Fruit fly (Drosophila melanogaster) whole organism, embryonic: ENCODE results near the gene lectin-37Db.

Source experiments
- ATbp ChIP-seq: fragments of 200-800 bp; sonication (Bioruptor generic); optimal IDR thresholded peaks from 2 replicates; lab custom pipeline; 2017; ENCODE audit warnings: missing biosample characterization, mild to moderate bottlenecking, missing genetic modification characterization, missing genetic modification reagents
- Abd-B ChIP-seq: fragments of 200-800 bp; sonication (Bioruptor generic); optimal IDR thresholded peaks from 2 replicates; lab custom pipeline; 2018; ENCODE audit warnings: missing biosample characterization, mild to moderate bottlenecking, missing genetic modification characterization, moderate library complexity
- Aef1 ChIP-seq: fragments of 200-800 bp; sonication (Bioruptor generic); IDR thresholded peaks from 3 replicates; pipeline ENCODE4 v1.3.6; 2022; ENCODE audit warnings: missing biosample characterization, missing genetic modification characterization
- CG10267 ChIP-seq: fragments of 200-800 bp; sonication (Bioruptor generic); optimal IDR thresholded peaks from 2 replicates; lab custom pipeline; 2018; ENCODE audit warnings: missing biosample characterization, mild to moderate bottlenecking, missing genetic modification characterization, moderate library complexity
- CG10979 ChIP-seq: fragments of 200-800 bp; sonication (Bioruptor generic); optimal IDR thresholded peaks from 2 replicates; lab custom pipeline; 2018; ENCODE audit warnings: missing biosample characterization, mild to moderate bottlenecking, missing genetic modification characterization, moderate library complexity
- CG1603 ChIP-seq: fragments of 200-800 bp; sonication (Bioruptor generic); optimal IDR thresholded peaks from 2 replicates; lab custom pipeline; 2019; ENCODE audit warnings: missing biosample characterization, mild to moderate bottlenecking, missing genetic modification characterization, moderate library complexity
- CG17328 ChIP-seq: fragments of 200-800 bp; sonication (Bioruptor generic); IDR thresholded peaks from 2 replicates; pipeline ENCODE4 v1.3.6; 2022; ENCODE audit warnings: missing biosample characterization, missing genetic modification characterization
- CG17612 ChIP-seq: fragments of 200-800 bp; sonication (Bioruptor generic); IDR thresholded peaks from 2 replicates; pipeline ENCODE4 v1.3.6; 2022; ENCODE audit warnings: missing biosample characterization, missing genetic modification characterization
- CG3163 ChIP-seq: fragments of 200-800 bp; sonication (Bioruptor generic); optimal IDR thresholded peaks from 3 replicates; lab custom pipeline; 2016; ENCODE audit warnings: missing biosample characterization, missing genetic modification characterization
- CG4730 ChIP-seq: fragments of 200-800 bp; sonication (Bioruptor generic); IDR thresholded peaks from 2 replicates; pipeline ENCODE4 v1.3.6; 2022; ENCODE audit warnings: missing biosample characterization, missing genetic modification characterization
- CG5245 ChIP-seq: fragments of 200-800 bp; sonication (Bioruptor generic); optimal IDR thresholded peaks from 3 replicates; lab custom pipeline; 2016; ENCODE audit warnings: missing biosample characterization, missing genetic modification characterization
- CG6689 ChIP-seq: fragments of 200-800 bp; sonication (Bioruptor generic); IDR thresholded peaks from 2 replicates; pipeline ENCODE4 v1.3.6; 2022; ENCODE audit warnings: missing biosample characterization, missing genetic modification characterization
- CG7745 ChIP-seq: fragments of 200-800 bp; sonication (Bioruptor generic); optimal IDR thresholded peaks from 2 replicates; lab custom pipeline; 2018; ENCODE audit warnings: missing biosample characterization, mild to moderate bottlenecking, missing genetic modification characterization, moderate library complexity
- CG7987 ChIP-seq: fragments of 200-800 bp; sonication (Bioruptor generic); optimal IDR thresholded peaks from 2 replicates; lab custom pipeline; 2018; ENCODE audit warnings: missing biosample characterization, mild to moderate bottlenecking, missing genetic modification characterization, moderate library complexity
- E2f1 ChIP-seq: fragments of 200-800 bp; sonication (Bioruptor generic); IDR thresholded peaks from 2 replicates; pipeline ENCODE4 v1.3.6; 2022; ENCODE audit warnings: missing biosample characterization, missing genetic modification characterization
- Eip74EF ChIP-seq, 2 experiments: fragments of 200-800 bp in 1 of 2; fragments of >200 bp in 1 of 2; sonication (Bioruptor generic) in 1 of 2; optimal IDR thresholded peaks; 2 replicates each; lab custom pipeline; 2017 to 2019; ENCODE audit warnings: missing biosample characterization in 2 of 2, missing genetic modification characterization in 2 of 2, mild to moderate bottlenecking in 1 of 2, moderate library complexity in 1 of 2
- Ets97D ChIP-seq: fragments of 200-800 bp; sonication (Bioruptor generic); optimal IDR thresholded peaks from 3 replicates; lab custom pipeline; 2016; ENCODE audit warnings: missing biosample characterization, missing genetic modification characterization
- Fer2 ChIP-seq: fragments of 200-800 bp; sonication (Bioruptor generic); optimal IDR thresholded peaks from 2 replicates; lab custom pipeline; 2018; ENCODE audit warnings: missing biosample characterization, mild to moderate bottlenecking, missing genetic modification characterization, moderate library complexity
- Fer3 ChIP-seq: fragments of 200-800 bp; sonication (Bioruptor generic); optimal IDR thresholded peaks from 2 replicates; lab custom pipeline; 2018; ENCODE audit warnings: missing biosample characterization, mild to moderate bottlenecking, missing genetic modification characterization, moderate library complexity
- H15 ChIP-seq: fragments of 200-800 bp; sonication (Bioruptor generic); IDR thresholded peaks from 3 replicates; pipeline ENCODE4 v1.3.6; 2022; ENCODE audit warnings: missing biosample characterization, missing genetic modification characterization
- H2.0 ChIP-seq: fragments of 200-800 bp; sonication (Bioruptor generic); IDR thresholded peaks from 2 replicates; pipeline ENCODE4 v1.3.6; 2022; ENCODE audit warnings: missing biosample characterization, missing genetic modification characterization
- Hey ChIP-seq: fragments of 200-800 bp; sonication (Bioruptor generic); optimal IDR thresholded peaks from 3 replicates; lab custom pipeline; 2018; ENCODE audit warnings: missing biosample characterization, mild to moderate bottlenecking, missing genetic modification characterization
- HmgZ ChIP-seq: fragments of 200-800 bp; sonication (Bioruptor generic); optimal IDR thresholded peaks from 2 replicates; lab custom pipeline; 2018; ENCODE audit warnings: missing biosample characterization, mild to moderate bottlenecking, missing genetic modification characterization
- Mad ChIP-seq: fragments of 200-800 bp; sonication (Bioruptor generic); optimal IDR thresholded peaks from 2 replicates; lab custom pipeline; 2016; ENCODE audit warnings: missing biosample characterization, missing genetic modification characterization
- Neu2 ChIP-seq: fragments of 200-800 bp; sonication (Bioruptor generic); optimal IDR thresholded peaks from 3 replicates; lab custom pipeline; 2016; ENCODE audit warnings: missing biosample characterization, missing genetic modification characterization, borderline replicate concordance
- Poxn ChIP-seq: fragments of 200-800 bp; sonication (Bioruptor generic); IDR thresholded peaks from 2 replicates; pipeline ENCODE4 v1.3.6; 2022; ENCODE audit warnings: missing biosample characterization, missing genetic modification characterization
- Six4 ChIP-seq: fragments of 200-800 bp; sonication (Bioruptor generic); optimal IDR thresholded peaks from 2 replicates; lab custom pipeline; 2016; ENCODE audit warnings: missing biosample characterization, missing genetic modification characterization
- Tbp ChIP-seq: fragments of >200 bp; optimal IDR thresholded peaks from 2 replicates; lab custom pipeline; 2018; ENCODE audit warnings: missing biosample characterization, missing genetic modification characterization
- YL-1 ChIP-seq: fragments of 200-800 bp; sonication (Bioruptor generic); optimal IDR thresholded peaks from 3 replicates; lab custom pipeline; 2017; ENCODE audit warnings: missing biosample characterization, mild to moderate bottlenecking, missing genetic modification characterization
- bowl ChIP-seq: fragments of 200-800 bp; sonication (Bioruptor generic); IDR thresholded peaks from 2 replicates; pipeline ENCODE4 v1.3.6; 2022; ENCODE audit warnings: missing biosample characterization, missing genetic modification characterization
- fd3F ChIP-seq: fragments of 200-800 bp; sonication (Bioruptor generic); optimal IDR thresholded peaks from 2 replicates; lab custom pipeline; 2018; ENCODE audit warnings: missing biosample characterization, mild to moderate bottlenecking, missing genetic modification characterization, moderate library complexity
- hkb ChIP-seq, 2 experiments: fragments of 200-800 bp in 1 of 2; fragments of >200 bp in 1 of 2; sonication (Bioruptor generic) in 1 of 2; IDR thresholded peaks in 1 of 2; optimal IDR thresholded peaks in 1 of 2; 2 replicates each; pipeline versions ENCODE4 v1.3.6 to Lab custom; 2017 to 2022; ENCODE audit warnings: missing biosample characterization in 1 of 2, missing genetic modification characterization in 1 of 2
- hth ChIP-seq: fragments of >200 bp; optimal IDR thresholded peaks from 2 replicates; lab custom pipeline; 2017; ENCODE audit warnings: inconsistent platforms
- kah ChIP-seq: fragments of 200-800 bp; sonication (Bioruptor generic); optimal IDR thresholded peaks from 2 replicates; lab custom pipeline; 2018; ENCODE audit warnings: missing biosample characterization, mild to moderate bottlenecking, missing genetic modification characterization
- lab ChIP-seq: fragments of 200-800 bp; sonication (Bioruptor generic); optimal IDR thresholded peaks from 3 replicates; lab custom pipeline; 2017; ENCODE audit warnings: missing biosample characterization, missing genetic modification characterization, mild to moderate bottlenecking, moderate library complexity, missing genetic modification reagents
- lov ChIP-seq, 2 experiments: fragments of 200-800 bp in 1 of 2; fragments of >200 bp in 1 of 2; sonication (Bioruptor generic) in 1 of 2; IDR thresholded peaks in 1 of 2; optimal IDR thresholded peaks in 1 of 2; 2 replicates in 1 of 2; 3 replicates in 1 of 2; pipeline versions ENCODE4 v1.3.6 to Lab custom; 2017 to 2022; ENCODE audit warnings: missing biosample characterization in 1 of 2, missing genetic modification characterization in 1 of 2
- nerfin-2 ChIP-seq: fragments of 200-800 bp; sonication (Bioruptor generic); IDR thresholded peaks from 2 replicates; pipeline ENCODE4 v1.3.6; 2022; ENCODE audit warnings: missing biosample characterization, missing genetic modification characterization; ENCODE audit not compliant: partially characterized antibody
- nom ChIP-seq: fragments of 200-800 bp; sonication (Bioruptor generic); optimal IDR thresholded peaks from 2 replicates; lab custom pipeline; 2017; ENCODE audit warnings: missing biosample characterization, missing genetic modification characterization, mild to moderate bottlenecking, moderate library complexity, missing genetic modification reagents
- pum ChIP-seq: fragments of 200-800 bp; sonication (Bioruptor generic); optimal IDR thresholded peaks from 2 replicates; lab custom pipeline; 2016; ENCODE audit warnings: missing biosample characterization, missing genetic modification characterization
- pzg ChIP-seq: fragments of 200-800 bp; sonication (Bioruptor generic); optimal IDR thresholded peaks from 3 replicates; lab custom pipeline; 2018; ENCODE audit warnings: missing biosample characterization, mild to moderate bottlenecking, missing genetic modification characterization, moderate library complexity
- stwl ChIP-seq: fragments of 200-800 bp; sonication (Bioruptor generic); optimal IDR thresholded peaks from 3 replicates; lab custom pipeline; 2018; ENCODE audit warnings: missing biosample characterization, mild to moderate bottlenecking, missing genetic modification characterization, moderate library complexity
- tll ChIP-seq, 2 experiments: fragments of 200-800 bp in 1 of 2; fragments of >200 bp in 1 of 2; sonication (Bioruptor generic) in 1 of 2; optimal IDR thresholded peaks; 2 replicates each; lab custom pipeline; 2017 to 2019; ENCODE audit warnings: missing biosample characterization in 2 of 2, missing genetic modification characterization in 2 of 2, mild to moderate bottlenecking in 1 of 2, moderate library complexity in 1 of 2
- unpg ChIP-seq: fragments of 200-800 bp; sonication (Bioruptor generic); optimal IDR thresholded peaks from 3 replicates; lab custom pipeline; 2018; ENCODE audit warnings: missing biosample characterization, mild to moderate bottlenecking, missing genetic modification characterization, moderate library complexity
- usp ChIP-seq: fragments of >200 bp; optimal IDR thresholded peaks from 2 replicates; lab custom pipeline; 2017; ENCODE audit warnings: missing biosample characterization, missing genetic modification characterization
- wek ChIP-seq: fragments of 200-800 bp; sonication (Bioruptor generic); optimal IDR thresholded peaks from 3 replicates; lab custom pipeline; 2018; ENCODE audit warnings: missing biosample characterization, mild to moderate bottlenecking, missing genetic modification characterization, moderate library complexity
- zfh1 ChIP-seq: fragments of 200-800 bp; sonication (Bioruptor generic); IDR thresholded peaks from 3 replicates; pipeline ENCODE4 v1.3.6; 2022; ENCODE audit warnings: missing biosample characterization, missing genetic modification characterization

Gene lectin-37Db

DNA sequence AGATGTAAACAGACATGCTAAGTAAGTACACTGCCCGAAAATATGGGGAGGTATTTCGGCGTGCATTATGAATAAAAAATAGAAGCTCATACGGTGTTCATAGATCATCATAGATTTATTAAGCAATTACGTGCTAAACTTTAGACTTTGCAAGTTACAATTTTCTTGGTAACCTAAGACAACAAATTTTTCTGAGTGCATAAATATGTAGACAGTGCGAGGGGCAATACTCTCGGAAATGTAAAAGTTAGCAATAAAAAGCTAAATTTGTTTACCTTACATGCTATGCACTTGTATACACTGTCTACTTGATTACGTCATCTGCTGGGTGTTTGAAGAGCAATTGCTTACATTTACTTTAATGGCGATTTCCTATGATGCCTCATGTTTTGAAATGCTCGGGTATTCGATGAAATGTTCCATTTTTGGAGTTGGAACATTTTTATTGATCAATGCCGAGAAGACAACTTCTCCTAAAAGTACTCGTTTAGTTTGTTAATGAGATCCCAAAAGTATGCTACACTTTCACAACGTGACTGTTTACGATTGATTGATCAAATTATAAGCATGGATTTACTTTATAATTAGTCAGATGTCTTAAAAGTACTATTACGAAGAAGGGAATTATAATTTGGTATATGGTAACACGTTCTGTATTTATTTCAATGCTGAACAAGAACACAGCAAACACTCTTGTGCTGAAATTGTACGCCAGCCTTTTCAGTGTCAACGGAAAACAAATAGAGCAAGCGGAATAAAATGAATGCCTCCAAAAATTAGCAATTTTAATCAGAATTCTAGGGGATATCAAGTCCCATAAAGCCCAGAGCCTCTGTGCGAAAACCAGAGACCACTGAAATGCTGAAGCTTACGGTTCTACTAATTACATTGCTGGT, 2.0 kb upstream of the lectin-37Db start, which contains the start of gene Lectin-galC1 (continued):
- TF ChIP-seq Mad (peak; percentile 83), CG1603 (tag; lab: Kevin White, UChicago) (peak; percentile 92), CG7745 (peak; percentile 57), Tbp (GFP tag; lab: Kevin White, UChicago) (no peak), CG10267 (tag; lab: Kevin White, UChicago) (peak; percentile 80), lab (GFP tag; lab: Kevin White, UChicago) (peak; percentile 83), Aef1 (GFP tag; lab: Robert Waterston, UW) (peak; percentile 76), usp (no peak), hth (lab: Kevin White, UChicago) (no peak), CG4730 (peak; percentile 80), bowl (peak; percentile 25; the same call in 1 of the 2 replicates), unpg (GFP tag; lab: Kevin White, UChicago) (peak; percentile 93), CG5245 (GFP tag; lab: Kevin White, UChicago) (peak; percentile 90), Poxn (GFP tag; lab: Robert Waterston, UW) (0 out of 2 replicates have a peak, but pooled peaks have one; percentile 43), Neu2 (GFP tag; lab: Kevin White, UChicago) (peak; percentile 70), pzg (no peak), H2.0 (GFP tag; lab: Robert Waterston, UW) (peak; percentile 87), nerfin-2 (no peak), CG17328 (GFP tag; lab: Robert Waterston, UW) (peak; percentile 91), H15 (peak; percentile 76), Fer2 (tag; lab: Kevin White, UChicago) (peak; percentile 42), CG17612 (peak; percentile 14; the same call in 1 of the 2 replicates), zfh1 (GFP tag; lab: Robert Waterston, UW) (peak; percentile 89), CG7987 (peak; percentile 8), Eip74EF (GFP tag; optimal IDR thresholded peaks at IDR 0.05; lab: Kevin White, UChicago) (peak in 1 of 2 experiments; percentile 89), E2f1 (GFP tag; lab: Robert Waterston, UW) (peak; percentile 76), YL-1 (GFP tag; lab: Kevin White, UChicago) (peak; percentile 70), lov (optimal IDR thresholded peaks at IDR 0.05; lab: Kevin White, UChicago) (no peak), lov (GFP tag; IDR thresholded peaks at IDR 0.05; lab: Robert Waterston, UW) (peak; percentile 77; the same call in 2 of the 3 replicates), HmgZ (tag; lab: Kevin White, UChicago) (peak; percentile 55), Six4 (GFP tag; lab: Kevin White, UChicago) (peak; percentile 85), Fer3 (tag; lab: Kevin White, UChicago) (peak; percentile 80), nom (no peak), CG3163 (GFP tag; lab: Kevin White, UChicago) (peak; percentile 74), hkb (optimal IDR thresholded peaks at IDR 0.05; lab: Kevin White, UChicago) (no peak), hkb (GFP tag; IDR thresholded peaks at IDR 0.05; lab: Robert Waterston, UW) (peak; percentile 87), CG10979 (tag; lab: Kevin White, UChicago) (peak; percentile 90), Ets97D (GFP tag; lab: Kevin White, UChicago) (peak; percentile 56), Abd-B (GFP tag; lab: Kevin White, UChicago) (peak; percentile 80), CG6689 (GFP tag; lab: Robert Waterston, UW) (peak; percentile 86), kah (GFP tag; lab: Kevin White, UChicago) (peak; percentile 69), Hey (peak; percentile 28), wek (GFP tag; lab: Kevin White, UChicago) (peak; percentile 57), ATbp (GFP tag; lab: Kevin White, UChicago) (peak; percentile 89), fd3F (GFP tag; lab: Kevin White, UChicago) (peak; percentile 76), pum (GFP tag; lab: Kevin White, UChicago) (peak; percentile 88), stwl (peak; percentile 35), tll (GFP tag; optimal IDR thresholded peaks at IDR 0.05; lab: Kevin White, UChicago) (no peak)
